Worm (Caenorhabditis elegans): ENCODE data around the gene Y81G3A.6.
A peak's percentile ranks its signal among the peaks of the same experiment; 100 is the strongest.
"Not testable (repeated sequence)": the region's sequence is repeated elsewhere in the genome, so short reads cannot be mapped to it uniquely, and the experiment has no call there.

Gene Y81G3A.6

DNA sequence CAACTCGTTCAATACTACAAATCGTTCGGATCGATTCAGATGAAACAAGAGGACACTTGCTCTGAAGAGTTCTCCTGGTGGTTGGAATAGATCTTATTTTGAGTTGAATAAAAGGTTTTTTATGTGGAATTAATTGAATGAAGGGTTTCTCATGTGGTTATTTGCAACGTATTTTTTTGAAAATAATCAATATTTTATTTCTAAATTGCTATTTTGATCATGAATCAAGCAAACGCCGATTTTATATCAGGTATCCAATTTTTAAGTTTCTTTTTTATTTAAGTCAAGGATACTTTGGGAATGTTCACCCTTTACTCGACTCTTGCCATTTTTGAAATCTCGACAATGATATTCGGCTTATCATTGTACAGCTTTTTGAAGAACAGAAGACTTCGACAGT is 1.7 kb downstream of the Y81G3A.6 start, which contains the start of gene Y81G3A.2:
TSS of gene Y81G3A.2 (plus strand) at position 301 of the 400 bp plus-strand sequence.
- TF ChIP-seq nhr-48 (tag; optimal IDR thresholded peaks at IDR 0.05); tra-1 (GFP tag; IDR thresholded peaks at IDR 0.05); hlh-11 (tag; optimal IDR thresholded peaks at IDR 0.05): not testable (repeated sequence)

ce11 chrII:13078848-13079428 is 3.4 kb downstream of the Y81G3A.6 start, which contains the start of gene F42G4.6:
Gene F42G4.6 (plus strand): TSS chrII:13079378.
- TF ChIP-seq ceh-20 (GFP tag; IDR thresholded peaks at IDR 0.05): 0 out of 2 replicates have a peak, but pooled peaks have one; percentile 20
- TF ChIP-seq hlh-30 (tag; optimal IDR thresholded peaks at IDR 0.05; ENCODE audit: insufficient read depth): peak; percentile 33
- TF ChIP-seq pqm-1 (tag; optimal IDR thresholded peaks at IDR 0.05): peak; percentile 79
- peak; percentile 77 for TF ChIP-seq nhr-48 (tag; optimal IDR thresholded peaks at IDR 0.05)
- TF ChIP-seq nhr-77 (tag; optimal IDR thresholded peaks at IDR 0.05): peak; percentile 36
- no peak for TF ChIP-seq zfp-2 (tag; optimal IDR thresholded peaks at IDR 0.05)
- peak; percentile 84 for TF ChIP-seq dmd-6 (GFP tag; IDR thresholded peaks at IDR 0.05)
- TF ChIP-seq hlh-11 (tag; optimal IDR thresholded peaks at IDR 0.05): peak; percentile 78
- peak; percentile 75 for TF ChIP-seq tra-1 (GFP tag; IDR thresholded peaks at IDR 0.05)
- TF ChIP-seq Y5F2A.4 (GFP tag; optimal IDR thresholded peaks at IDR 0.05): no peak
- peak; percentile 71 for TF ChIP-seq nhr-28 (tag; optimal IDR thresholded peaks at IDR 0.05)
- TF ChIP-seq lin-13 (GFP tag; optimal IDR thresholded peaks at IDR 0.05): peak; percentile 27
- TF ChIP-seq nhr-76 (tag; optimal IDR thresholded peaks at IDR 0.05): no peak
- no peak for TF ChIP-seq mep-1 (tag; optimal IDR thresholded peaks at IDR 0.05)
- peak; percentile 97 for TF ChIP-seq php-3 (GFP tag; IDR thresholded peaks at IDR 0.05)
- peak; percentile 88 for TF ChIP-seq dve-1 (tag; optimal IDR thresholded peaks at IDR 0.05; ENCODE audit: insufficient read depth)
- no peak for TF ChIP-seq daf-16 (GFP tag; optimal IDR thresholded peaks at IDR 0.05)
- TF ChIP-seq daf-16 (tag; optimal IDR thresholded peaks at IDR 0.05): peak; percentile 90
- TF ChIP-seq Y105C5A.15 (GFP tag; IDR thresholded peaks at IDR 0.05): no peak
- no peak for TF ChIP-seq madf-5 (GFP tag; IDR thresholded peaks at IDR 0.05)
- TF ChIP-seq nhr-102 (tag; optimal IDR thresholded peaks at IDR 0.05): peak; percentile 2

ce11 chrII:13077746-13078145 is 4.6 kb downstream of the Y81G3A.6 start:
- peak; percentile 90 for TF ChIP-seq hlh-11 (tag; optimal IDR thresholded peaks at IDR 0.05)
- TF ChIP-seq mep-1 (tag; optimal IDR thresholded peaks at IDR 0.05): peak; percentile 27
- TF ChIP-seq dmd-8 (GFP tag; IDR thresholded peaks at IDR 0.05): no peak
- TF ChIP-seq lin-1 (GFP tag; IDR thresholded peaks at IDR 0.05): peak; percentile 86
- TF ChIP-seq nhr-10 (tag; optimal IDR thresholded peaks at IDR 0.05): peak; percentile 11
- TF ChIP-seq mes-2 (tag; optimal IDR thresholded peaks at IDR 0.05; ENCODE audit: poor library complexity, severe bottlenecking): peak; percentile 8
- TF ChIP-seq nhr-102 (tag; optimal IDR thresholded peaks at IDR 0.05): peak; percentile 80
- TF ChIP-seq hlh-30 (tag; optimal IDR thresholded peaks at IDR 0.05; ENCODE audit: insufficient read depth): peak; percentile 70
- peak; percentile 45; the same call in 1 of the 2 replicates for TF ChIP-seq mxl-2 (GFP tag; conservative IDR thresholded peaks at IDR 0.05)
- no peak for TF ChIP-seq T26A8.4 (GFP tag; IDR thresholded peaks at IDR 0.05)
- TF ChIP-seq php-3 (GFP tag; IDR thresholded peaks at IDR 0.05): peak; percentile 97
- no peak for TF ChIP-seq jun-1 (tag; optimal IDR thresholded peaks at IDR 0.05)
- peak in 1 of 2 experiments; percentile 92 for TF ChIP-seq unc-62 (GFP tag; optimal IDR thresholded peaks at IDR 0.05 in 1 of 2)
- no peak for TF ChIP-seq unc-62 (tag; optimal IDR thresholded peaks at IDR 0.05)
- TF ChIP-seq F44E2.7 (GFP tag; IDR thresholded peaks at IDR 0.05): no peak
- TF ChIP-seq mdt-29 (GFP tag; IDR thresholded peaks at IDR 0.05): 0 out of 2 replicates have a peak, but pooled peaks have one; percentile 52
- peak; percentile 71 for TF ChIP-seq ceh-20 (GFP tag; IDR thresholded peaks at IDR 0.05)
- TF ChIP-seq ceh-82 (tag; optimal IDR thresholded peaks at IDR 0.05): no peak
- TF ChIP-seq zfp-3 (GFP tag; conservative IDR thresholded peaks at IDR 0.05): 0 out of 2 replicates have a peak, but pooled peaks have one; percentile 39
- no peak for TF ChIP-seq Y5F2A.4 (GFP tag; optimal IDR thresholded peaks at IDR 0.05)
- TF ChIP-seq pha-4 (GFP tag; IDR thresholded peaks at IDR 0.05): 0 out of 2 replicates have a peak, but pooled peaks have one; percentile 15
- TF ChIP-seq pha-4 (tag; optimal IDR thresholded peaks at IDR 0.05): no peak
- TF ChIP-seq ZK546.5 (tag; optimal IDR thresholded peaks at IDR 0.05): no peak
- peak; percentile 93 for TF ChIP-seq dmd-6 (GFP tag; IDR thresholded peaks at IDR 0.05)
- TF ChIP-seq pqm-1 (tag; optimal IDR thresholded peaks at IDR 0.05): peak; percentile 78
- TF ChIP-seq nhr-42 (GFP tag; IDR thresholded peaks at IDR 0.05): no peak
- peak; percentile 15; the same call in 1 of the 2 replicates for TF ChIP-seq saeg-2 (GFP tag; IDR thresholded peaks at IDR 0.05)
- TF ChIP-seq nhr-48 (tag; optimal IDR thresholded peaks at IDR 0.05): peak; percentile 87
- peak; percentile 91 for TF ChIP-seq nhr-28 (tag; optimal IDR thresholded peaks at IDR 0.05)
- no peak for TF ChIP-seq skn-1 (tag; optimal IDR thresholded peaks at IDR 0.05)
- TF ChIP-seq ces-1 (GFP tag; optimal IDR thresholded peaks at IDR 0.05): no peak
- TF ChIP-seq nhr-11 (tag; optimal IDR thresholded peaks at IDR 0.05): no peak
- no peak for TF ChIP-seq egl-43 (GFP tag; IDR thresholded peaks at IDR 0.05)
- peak; percentile 11; the same call in 1 of the 2 replicates for TF ChIP-seq lin-38 (GFP tag; IDR thresholded peaks at IDR 0.05)
- TF ChIP-seq lin-15B (tag; optimal IDR thresholded peaks at IDR 0.05): no peak
